Fruit fly (Drosophila melanogaster) whole organism, embryonic: ENCODE results near the gene CG31075.

Experiments
- Atf-2 ChIP-seq: fragments of 200-800 bp; sonication (Bioruptor generic); optimal IDR thresholded peaks from 2 replicates; lab custom pipeline; 2016; ENCODE audit warnings: missing biosample characterization, missing genetic modification characterization
- Atf6 ChIP-seq: fragments of 200-800 bp; sonication (Bioruptor generic); IDR thresholded peaks from 2 replicates; pipeline ENCODE4 v1.3.6; 2022; ENCODE audit warnings: missing biosample characterization, missing genetic modification characterization
- Awh ChIP-seq: fragments of 200-800 bp; sonication (Bioruptor generic); IDR thresholded peaks from 2 replicates; pipeline ENCODE4, ENCODE4 v1.3.6; 2022; ENCODE audit warnings: missing biosample characterization, missing genetic modification characterization
- CG10959 ChIP-seq: fragments of 200-800 bp; sonication (Bioruptor generic); IDR thresholded peaks from 2 replicates; pipeline ENCODE4 v1.3.6; 2022; ENCODE audit warnings: missing biosample characterization, missing genetic modification characterization
- CG12942 ChIP-seq: fragments of 200-800 bp; sonication (Bioruptor generic); optimal IDR thresholded peaks from 3 replicates; lab custom pipeline; 2016; ENCODE audit warnings: missing biosample characterization, missing genetic modification characterization
- CG13123 ChIP-seq: fragments of 200-800 bp; sonication (Bioruptor generic); optimal IDR thresholded peaks from 2 replicates; lab custom pipeline; 2016; ENCODE audit warnings: missing biosample characterization, missing genetic modification characterization
- CG13296 ChIP-seq: fragments of 200-800 bp; sonication (Bioruptor generic); optimal IDR thresholded peaks from 3 replicates; lab custom pipeline; 2018; ENCODE audit warnings: missing biosample characterization, mild to moderate bottlenecking, missing genetic modification characterization
- CG14050 ChIP-seq: fragments of 200-800 bp; sonication (Bioruptor generic); IDR thresholded peaks from 3 replicates; pipeline ENCODE4 v1.3.6; 2022; ENCODE audit warnings: missing biosample characterization, missing genetic modification characterization
- CG14860 ChIP-seq: fragments of 200-800 bp; sonication (Bioruptor generic); IDR thresholded peaks from 3 replicates; pipeline ENCODE4 v1.3.6; 2022; ENCODE audit warnings: missing biosample characterization, missing genetic modification characterization; ENCODE audit not compliant: partially characterized antibody
- CG17912 ChIP-seq: fragments of 200-800 bp; sonication (Bioruptor generic); optimal IDR thresholded peaks from 2 replicates; lab custom pipeline; 2018; ENCODE audit warnings: missing biosample characterization, mild to moderate bottlenecking, missing genetic modification characterization
- CG32532 ChIP-seq: fragments of 200-800 bp; sonication (Bioruptor generic); IDR thresholded peaks from 2 replicates; pipeline ENCODE4 v1.3.6; 2022; ENCODE audit warnings: missing biosample characterization, missing genetic modification characterization
- CG33557 ChIP-seq: fragments of 200-800 bp; sonication (Bioruptor generic); optimal IDR thresholded peaks from 2 replicates; lab custom pipeline; 2019; ENCODE audit warnings: missing biosample characterization, mild to moderate bottlenecking, missing genetic modification characterization, moderate library complexity
- CG34376 ChIP-seq: fragments of 200-800 bp; sonication (Bioruptor generic); optimal IDR thresholded peaks from 2 replicates; lab custom pipeline; 2018; ENCODE audit warnings: missing biosample characterization, mild to moderate bottlenecking, missing genetic modification characterization
- CG8089 ChIP-seq: fragments of 200-800 bp; sonication (Bioruptor generic); optimal IDR thresholded peaks from 3 replicates; lab custom pipeline; 2016; ENCODE audit warnings: missing biosample characterization, missing genetic modification characterization
- CG8290 ChIP-seq, 3 experiments: fragments of 200-800 bp; sonication (Bioruptor generic); optimal IDR thresholded peaks; 2 replicates each; lab custom pipeline; 2016 to 2019; ENCODE audit warnings: missing biosample characterization in 3 of 3, missing genetic modification characterization in 3 of 3, mild to moderate bottlenecking in 2 of 3, moderate library complexity in 1 of 3
- CG9817 ChIP-seq: fragments of 200-800 bp; sonication (Bioruptor generic); optimal IDR thresholded peaks from 2 replicates; lab custom pipeline; 2018; ENCODE audit warnings: missing biosample characterization, mild to moderate bottlenecking, missing genetic modification characterization, moderate library complexity
- CHES-1-like ChIP-seq: fragments of 200-800 bp; sonication (Bioruptor generic); optimal IDR thresholded peaks from 2 replicates; lab custom pipeline; 2016; ENCODE audit warnings: missing biosample characterization, missing genetic modification characterization
- D19B ChIP-seq: fragments of 200-800 bp; sonication (Bioruptor generic); optimal IDR thresholded peaks from 2 replicates; lab custom pipeline; 2017; ENCODE audit warnings: missing biosample characterization, mild to moderate bottlenecking, missing genetic modification characterization
- Ets65A ChIP-seq: fragments of 200-800 bp; sonication (Bioruptor generic); peaks from one replicate; lab custom pipeline; 2016; ENCODE audit warnings: missing biosample characterization, missing genetic modification characterization
- Ets97D ChIP-seq: fragments of 200-800 bp; sonication (Bioruptor generic); optimal IDR thresholded peaks from 3 replicates; lab custom pipeline; 2016; ENCODE audit warnings: missing biosample characterization, missing genetic modification characterization
- Fer3 ChIP-seq: fragments of 200-800 bp; sonication (Bioruptor generic); optimal IDR thresholded peaks from 2 replicates; lab custom pipeline; 2018; ENCODE audit warnings: missing biosample characterization, mild to moderate bottlenecking, missing genetic modification characterization, moderate library complexity
- HmgZ ChIP-seq: fragments of 200-800 bp; sonication (Bioruptor generic); optimal IDR thresholded peaks from 2 replicates; lab custom pipeline; 2018; ENCODE audit warnings: missing biosample characterization, mild to moderate bottlenecking, missing genetic modification characterization
- Jarid2 ChIP-seq: fragments of 200-800 bp; sonication (Bioruptor generic); optimal IDR thresholded peaks from 3 replicates; lab custom pipeline; 2017; ENCODE audit warnings: mild to moderate bottlenecking, missing biosample characterization, missing genetic modification reagents, missing genetic modification characterization
- Lim3 ChIP-seq: fragments of 200-800 bp; sonication (Bioruptor generic); IDR thresholded peaks from 2 replicates; pipeline ENCODE4 v1.3.6; 2022; ENCODE audit warnings: missing biosample characterization, missing genetic modification characterization
- MESR4 ChIP-seq: fragments of 200-800 bp; sonication (Bioruptor generic); optimal IDR thresholded peaks from 2 replicates; lab custom pipeline; 2018; ENCODE audit warnings: missing biosample characterization, mild to moderate bottlenecking, missing genetic modification characterization, moderate library complexity
- Mad ChIP-seq: fragments of 200-800 bp; sonication (Bioruptor generic); optimal IDR thresholded peaks from 2 replicates; lab custom pipeline; 2016; ENCODE audit warnings: missing biosample characterization, missing genetic modification characterization
- Mes4 ChIP-seq: fragments of 200-800 bp; sonication (Bioruptor generic); optimal IDR thresholded peaks from 2 replicates; lab custom pipeline; 2016; ENCODE audit warnings: missing biosample characterization, missing genetic modification characterization
- Optix ChIP-seq: fragments of 200-800 bp; sonication (Bioruptor generic); IDR thresholded peaks from 3 replicates; pipeline ENCODE4 v1.3.6; 2022; ENCODE audit warnings: missing biosample characterization, missing genetic modification characterization
- Spps ChIP-seq: fragments of 200-800 bp; sonication (Bioruptor generic); optimal IDR thresholded peaks from 2 replicates; lab custom pipeline; 2018; ENCODE audit warnings: missing biosample characterization, mild to moderate bottlenecking, missing genetic modification characterization
- Vsx1 ChIP-seq: fragments of 200-800 bp; sonication (Bioruptor generic); optimal IDR thresholded peaks from 2 replicates; lab custom pipeline; 2017; ENCODE audit warnings: missing biosample characterization, mild to moderate bottlenecking, missing genetic modification characterization, missing genetic modification reagents
- ab ChIP-seq: fragments of 200-800 bp; sonication (Bioruptor generic); optimal IDR thresholded peaks from 2 replicates; lab custom pipeline; 2016; ENCODE audit warnings: missing biosample characterization, missing genetic modification characterization
- bab2 ChIP-seq: fragments of 200-800 bp; sonication (Bioruptor generic); optimal IDR thresholded peaks from 2 replicates; lab custom pipeline; 2016; ENCODE audit warnings: missing biosample characterization, missing genetic modification characterization
- bowl ChIP-seq: fragments of 200-800 bp; sonication (Bioruptor generic); IDR thresholded peaks from 2 replicates; pipeline ENCODE4 v1.3.6; 2022; ENCODE audit warnings: missing biosample characterization, missing genetic modification characterization
- cad ChIP-seq: fragments of >200 bp; optimal IDR thresholded peaks from 2 replicates; lab custom pipeline; 2017; ENCODE audit warnings: missing biosample characterization, missing genetic modification characterization
- chif ChIP-seq, 2 experiments: fragments of 200-800 bp; sonication (Bioruptor generic); optimal IDR thresholded peaks; 3 replicates each; lab custom pipeline; 2016; ENCODE audit warnings: missing biosample characterization in 2 of 2, missing genetic modification characterization in 2 of 2
- danr ChIP-seq: fragments of 200-800 bp; sonication (Bioruptor generic); IDR thresholded peaks from 2 replicates; pipeline ENCODE4 v1.3.6; 2022; ENCODE audit warnings: missing biosample characterization, missing genetic modification characterization
- en ChIP-seq: fragments of 200-800 bp; sonication (Bioruptor generic); optimal IDR thresholded peaks from 2 replicates; lab custom pipeline; 2016; ENCODE audit warnings: missing biosample characterization, missing genetic modification characterization
- fru ChIP-seq: fragments of >200 bp; optimal IDR thresholded peaks from 2 replicates; lab custom pipeline; 2017
- ftz-f1 ChIP-seq: fragments of 200-800 bp; sonication (Bioruptor generic); optimal IDR thresholded peaks from 2 replicates; lab custom pipeline; 2016; ENCODE audit warnings: missing biosample characterization, missing genetic modification characterization
- grn ChIP-seq: fragments of 200-800 bp; sonication (Bioruptor generic); optimal IDR thresholded peaks from 3 replicates; lab custom pipeline; 2017; ENCODE audit warnings: missing biosample characterization, missing genetic modification characterization
- hbn ChIP-seq: fragments of 200-800 bp; sonication (Bioruptor generic); IDR thresholded peaks from 2 replicates; pipeline ENCODE4 v1.3.6; 2022; ENCODE audit warnings: missing biosample characterization, missing genetic modification characterization; ENCODE audit not compliant: partially characterized antibody
- her ChIP-seq: fragments of 200-800 bp; sonication (Bioruptor generic); optimal IDR thresholded peaks from 2 replicates; lab custom pipeline; 2016; ENCODE audit warnings: missing biosample characterization, missing genetic modification characterization
- kah ChIP-seq: fragments of 200-800 bp; sonication (Bioruptor generic); optimal IDR thresholded peaks from 2 replicates; lab custom pipeline; 2018; ENCODE audit warnings: missing biosample characterization, mild to moderate bottlenecking, missing genetic modification characterization
- lbe ChIP-seq: fragments of 200-800 bp; sonication (Bioruptor generic); optimal IDR thresholded peaks from 2 replicates; lab custom pipeline; 2016; ENCODE audit warnings: missing biosample characterization, mild to moderate bottlenecking, missing genetic modification characterization
- pfk ChIP-seq: fragments of 200-800 bp; sonication (Bioruptor generic); optimal IDR thresholded peaks from 2 replicates; lab custom pipeline; 2018; ENCODE audit warnings: missing biosample characterization, mild to moderate bottlenecking, missing genetic modification characterization, moderate library complexity
- pum ChIP-seq: fragments of 200-800 bp; sonication (Bioruptor generic); optimal IDR thresholded peaks from 2 replicates; lab custom pipeline; 2016; ENCODE audit warnings: missing biosample characterization, missing genetic modification characterization
- slp2 ChIP-seq: fragments of 200-800 bp; sonication (Bioruptor generic); optimal IDR thresholded peaks from 2 replicates; lab custom pipeline; 2016; ENCODE audit warnings: missing biosample characterization, missing genetic modification characterization
- sr ChIP-seq: fragments of 200-800 bp; sonication (Bioruptor generic); IDR thresholded peaks from 3 replicates; pipeline ENCODE4 v1.3.6; 2022; ENCODE audit warnings: missing biosample characterization, missing genetic modification characterization
- tll ChIP-seq, 2 experiments: fragments of 200-800 bp in 1 of 2; fragments of >200 bp in 1 of 2; sonication (Bioruptor generic) in 1 of 2; optimal IDR thresholded peaks; 2 replicates each; lab custom pipeline; 2017 to 2019; ENCODE audit warnings: missing biosample characterization in 2 of 2, missing genetic modification characterization in 2 of 2, mild to moderate bottlenecking in 1 of 2, moderate library complexity in 1 of 2
- tx ChIP-seq: fragments of 200-800 bp; sonication (Bioruptor generic); optimal IDR thresholded peaks from 2 replicates; lab custom pipeline; 2016; ENCODE audit warnings: missing biosample characterization, missing genetic modification characterization
- unpg ChIP-seq: fragments of 200-800 bp; sonication (Bioruptor generic); optimal IDR thresholded peaks from 3 replicates; lab custom pipeline; 2018; ENCODE audit warnings: missing biosample characterization, mild to moderate bottlenecking, missing genetic modification characterization, moderate library complexity
- zen ChIP-seq: fragments of 200-800 bp; sonication (Bioruptor generic); optimal IDR thresholded peaks from 3 replicates; lab custom pipeline; 2018; ENCODE audit warnings: missing biosample characterization, mild to moderate bottlenecking, missing genetic modification characterization, moderate library complexity

CG31075 gene

dm6 chr3R:26937423-26937822 lies 50.9 kb downstream of the CG31075 start (continued):
- TF ChIP-seq CG33557 (GFP tag; lab: Kevin White, UChicago) (no peak), unpg (GFP tag; lab: Kevin White, UChicago) (peak; percentile 26), tll (GFP tag; optimal IDR thresholded peaks at IDR 0.05; lab: Kevin White, UChicago) (no peak), Fer3 (no peak), Ets97D (GFP tag; lab: Kevin White, UChicago) (no peak), Awh (GFP tag; lab: Robert Waterston, UW) (no peak), CG14860 (GFP tag; lab: Robert Waterston, UW) (no peak), pum (GFP tag; lab: Kevin White, UChicago) (no peak), danr (GFP tag; lab: Robert Waterston, UW) (no peak), CG12942 (GFP tag; lab: Kevin White, UChicago) (peak; percentile 13), CG9817 (no peak), ab (no peak), CHES-1-like (GFP tag; lab: Kevin White, UChicago) (no peak), Vsx1 (no peak), sr (no peak), grn (peak; percentile 82), CG13296 (GFP tag; lab: Kevin White, UChicago) (peak; percentile 39), bab2 (GFP tag; lab: Kevin White, UChicago) (peak; percentile 48), CG14050 (no peak), CG34376 (GFP tag; lab: Kevin White, UChicago) (peak; percentile 6), fru (lab: Kevin White, UChicago) (no peak), chif (GFP tag; optimal IDR thresholded peaks at IDR 0.05; lab: Kevin White, UChicago) (peak in 1 of 2 experiments; percentile 64), hbn (no peak), Ets65A (GFP tag; lab: Kevin White, UChicago) (peak; percentile 94), zen (no peak), Spps (no peak), bowl (GFP tag; lab: Robert Waterston, UW) (no peak), MESR4 (GFP tag; lab: Kevin White, UChicago) (no peak), slp2 (GFP tag; lab: Kevin White, UChicago) (no peak), Mad (GFP tag; lab: Kevin White, UChicago) (peak; percentile 25), CG8089 (GFP tag; lab: Kevin White, UChicago) (peak; percentile 7), tx (GFP tag; lab: Kevin White, UChicago) (no peak), HmgZ (tag; lab: Kevin White, UChicago) (peak; percentile 34), CG10959 (GFP tag; lab: Robert Waterston, UW) (no peak), Optix (GFP tag; lab: Robert Waterston, UW) (no peak), Mes4 (GFP tag; lab: Kevin White, UChicago) (no peak), Atf6 (GFP tag; lab: Robert Waterston, UW) (no peak), Jarid2 (GFP tag; lab: Kevin White, UChicago) (peak; percentile 17), en (no peak), Lim3 (GFP tag; lab: Robert Waterston, UW) (no peak), lbe (GFP tag; lab: Kevin White, UChicago) (no peak), CG32532 (GFP tag; lab: Robert Waterston, UW) (no peak), pfk (GFP tag; lab: Kevin White, UChicago) (no peak), CG8290 (GFP tag; optimal IDR thresholded peaks at IDR 0.05; lab: Kevin White, UChicago) (no peak), CG8290 (tag; optimal IDR thresholded peaks at IDR 0.05; lab: Kevin White, UChicago) (no peak), ftz-f1 (GFP tag; lab: Kevin White, UChicago) (no peak), kah (GFP tag; lab: Kevin White, UChicago) (no peak), her (no peak), D19B (GFP tag; lab: Kevin White, UChicago) (peak; percentile 37), CG13123 (no peak), cad (no peak), CG17912 (no peak), Atf-2 (GFP tag; lab: Kevin White, UChicago) (peak; percentile 20)
